Worm (Caenorhabditis elegans) whole organism, midembryonic: ENCODE results near the gene ZC262.13.

Source experiments
- T22C8.4 ChIP-seq: fragments of 200-800 bp; sonication (Bioruptor generic); IDR thresholded peaks from 2 replicates; pipeline ENCODE4 v1.3.6; 2022; ENCODE audit warnings: missing genetic modification characterization, missing compliant biosample characterization
- cog-1 ChIP-seq: sonication (generic microtip); optimal IDR thresholded peaks from 2 replicates; lab custom pipeline; 2016; ENCODE audit warnings: missing genetic modification characterization, missing compliant biosample characterization
- flt-1 ChIP-seq: fragments of 200-800 bp; sonication (Bioruptor generic); IDR thresholded peaks from 2 replicates; pipeline ENCODE4 v1.3.6; 2022; ENCODE audit warnings: missing genetic modification characterization, missing compliant biosample characterization
- klf-2 ChIP-seq: fragments of 200-800 bp; sonication (Bioruptor generic); conservative IDR thresholded peaks from 2 replicates; pipeline ENCODE4 v1.3.6; 2022; ENCODE audit warnings: missing genetic modification reagents, missing genetic modification characterization, missing compliant biosample characterization
- med-1 ChIP-seq: sonication (generic microtip); optimal IDR thresholded peaks from 2 replicates; lab custom pipeline; 2017; ENCODE audit warnings: missing genetic modification characterization, mild to moderate bottlenecking, missing compliant biosample characterization, antibody characterized with exemption, missing genetic modification reagents; ENCODE audit not compliant: insufficient read depth
- ref-1 ChIP-seq: fragments of 200-800 bp; sonication (Bioruptor generic); conservative IDR thresholded peaks from 2 replicates; pipeline ENCODE4 v1.3.6; 2022; ENCODE audit warnings: missing genetic modification reagents, missing genetic modification characterization, missing compliant biosample characterization
- tab-1 ChIP-seq: fragments of 200-800 bp; sonication (Bioruptor generic); IDR thresholded peaks from 2 replicates; pipeline ENCODE4 v1.3.6; 2022; ENCODE audit warnings: missing genetic modification characterization, missing compliant biosample characterization
- ztf-23 ChIP-seq: fragments of 200-800 bp; sonication (Bioruptor generic); IDR thresholded peaks from 2 replicates; pipeline ENCODE4 v1.3.6; 2022; ENCODE audit warnings: missing genetic modification reagents, missing genetic modification characterization, missing compliant biosample characterization
- ztf-29 ChIP-seq: fragments of 200-800 bp; sonication (Bioruptor generic); IDR thresholded peaks from 2 replicates; pipeline ENCODE4 v1.3.6; 2022; ENCODE audit warnings: missing genetic modification reagents, missing genetic modification characterization, missing compliant biosample characterization

ZC262.13 gene

DNA sequence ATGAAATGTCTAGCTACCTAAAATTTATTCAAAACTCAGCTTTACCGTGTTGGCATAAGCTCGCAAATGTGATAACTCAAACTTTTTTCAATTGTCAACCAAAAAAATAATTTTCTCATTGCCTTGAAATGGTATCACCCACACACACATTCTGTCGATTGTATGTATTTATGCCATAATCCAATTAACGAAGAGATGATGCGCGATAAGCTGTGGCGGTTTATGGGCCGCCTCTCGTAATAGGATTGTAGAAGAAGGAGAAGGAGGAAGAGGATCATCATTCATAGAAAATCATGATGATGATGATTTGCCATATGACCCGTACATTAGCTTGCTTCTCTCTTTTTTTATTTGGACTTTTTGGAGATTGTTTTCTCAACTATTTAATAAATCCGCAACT is 36.8 kb upstream of the ZC262.13 start:
- TF ChIP-seq ztf-23 (GFP tag; lab: Robert Waterston, UW) (no peak), ref-1 (GFP tag; lab: Robert Waterston, UW) (no peak), med-1 (GFP tag; lab: Kevin White, UChicago) (no peak), T22C8.4 (no peak), klf-2 (no peak), tab-1 (GFP tag; lab: Robert Waterston, UW) (no peak), flt-1 (GFP tag; lab: Robert Waterston, UW) (no peak)

DNA sequence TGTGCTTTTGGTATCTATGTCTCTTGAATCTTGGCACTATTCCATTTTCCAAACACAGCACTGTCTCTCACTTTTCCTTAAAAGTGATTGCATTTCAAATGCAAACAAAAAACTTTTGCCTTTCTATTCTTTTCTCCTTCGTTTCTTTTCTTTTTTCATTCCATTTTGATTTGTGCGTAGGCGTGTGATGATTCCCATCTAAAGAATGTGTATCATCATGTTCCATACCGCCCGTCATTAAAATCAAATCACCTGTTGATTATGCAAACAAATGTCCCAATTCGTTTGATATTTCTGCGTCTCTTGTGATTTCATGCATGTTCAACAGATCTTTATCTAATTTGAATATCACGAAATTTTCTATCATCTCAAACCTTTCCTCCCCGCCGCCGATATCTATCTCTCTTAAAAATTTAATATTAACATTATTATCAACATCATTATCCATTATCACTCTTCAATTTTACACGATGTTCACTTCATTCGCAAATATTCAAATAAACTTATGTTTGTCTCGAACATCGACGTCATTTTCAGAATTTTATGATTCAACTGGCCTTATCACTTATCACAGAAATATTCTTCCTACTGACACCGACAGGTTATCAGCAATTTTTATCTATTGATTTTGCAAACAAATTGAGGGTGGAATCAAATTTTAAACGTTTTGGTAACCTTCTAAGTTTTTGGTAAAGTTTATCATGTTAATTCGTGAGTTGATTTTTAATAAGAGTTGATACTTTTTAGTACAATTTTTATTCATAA is 34.6 kb upstream of the ZC262.13 start:
- TF ChIP-seq ztf-23 (GFP tag; lab: Robert Waterston, UW) (no peak), flt-1 (GFP tag; lab: Robert Waterston, UW) (no peak), cog-1 (tag; lab: Kevin White, UChicago) (no peak), ztf-29 (no peak), ref-1 (GFP tag; lab: Robert Waterston, UW) (no peak), tab-1 (GFP tag; lab: Robert Waterston, UW) (no peak), klf-2 (no peak), med-1 (GFP tag; lab: Kevin White, UChicago) (no peak), T22C8.4 (no peak)

ce11 chrIII:8293260-8293659 is 32.8 kb upstream of the ZC262.13 start:
- TF ChIP-seq med-1 (GFP tag; lab: Kevin White, UChicago) (no peak), ztf-29 (no peak)

- TF ChIP-seq tab-1 (GFP tag; lab: Robert Waterston, UW) (no peak), ref-1 (GFP tag; lab: Robert Waterston, UW) (no peak), T22C8.4 (no peak), flt-1 (GFP tag; lab: Robert Waterston, UW) (no peak), ztf-29 (no peak), ztf-23 (GFP tag; lab: Robert Waterston, UW) (no peak), med-1 (GFP tag; lab: Kevin White, UChicago) (no peak), cog-1 (tag; lab: Kevin White, UChicago) (no peak), klf-2 (no peak)
Measured at ce11 chrIII:8298216-8298920, 27.6 kb upstream of the ZC262.13 start.

DNA sequence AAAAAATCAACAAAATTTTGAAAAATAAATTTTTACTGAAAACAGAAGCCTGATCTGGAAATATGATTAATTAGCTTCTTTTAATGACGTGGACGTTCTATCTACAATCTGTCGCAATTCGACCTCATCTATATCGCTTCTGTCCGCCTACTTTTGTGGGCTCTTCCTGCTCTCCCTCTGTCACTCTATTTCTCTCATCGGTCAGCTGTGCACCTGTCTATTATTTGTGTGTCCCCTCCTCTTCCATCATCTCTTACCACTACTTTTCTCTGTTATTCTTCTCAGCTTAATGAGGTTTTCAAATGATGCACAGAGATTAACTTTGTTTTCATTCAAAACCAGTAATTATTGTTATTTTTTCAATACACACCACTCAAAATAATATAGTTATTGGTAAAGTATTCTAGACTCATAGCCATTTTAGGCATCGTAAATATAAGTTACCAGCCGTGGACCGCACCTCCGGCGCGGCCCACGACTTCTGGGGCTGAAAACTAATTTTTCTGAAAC is 26.9 kb upstream of the ZC262.13 start:
- no peak for TF ChIP-seq ztf-23 (GFP tag; lab: Robert Waterston, UW)
- 0 out of 2 replicates have a peak, but pooled peaks have one; percentile 66 for TF ChIP-seq tab-1 (GFP tag; lab: Robert Waterston, UW)

DNA sequence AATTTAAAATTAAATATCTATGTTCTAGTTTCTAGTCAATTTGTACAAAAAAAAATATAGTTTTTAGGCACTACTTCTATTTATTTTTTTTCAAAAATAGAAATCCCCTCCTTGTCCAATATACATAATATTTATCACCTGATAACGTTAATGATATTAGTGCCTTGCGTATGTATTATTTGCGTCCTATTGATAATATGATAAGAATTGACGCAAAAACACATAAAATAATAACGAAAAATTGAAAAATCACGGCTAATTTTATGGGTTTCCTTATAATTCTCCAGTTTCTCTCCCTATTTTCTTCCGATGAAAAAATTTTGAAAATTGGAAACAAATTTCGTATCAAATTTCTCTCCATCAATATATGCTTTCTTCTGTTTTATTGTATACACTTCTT is 26.3 kb upstream of the ZC262.13 start:
- no peak for TF ChIP-seq tab-1 (GFP tag; lab: Robert Waterston, UW)
- no peak for TF ChIP-seq cog-1 (tag; lab: Kevin White, UChicago)
- no peak for TF ChIP-seq flt-1 (GFP tag; lab: Robert Waterston, UW)
- TF ChIP-seq med-1 (GFP tag; lab: Kevin White, UChicago): no peak
- no peak for TF ChIP-seq T22C8.4
- TF ChIP-seq ztf-29: no peak
- no peak for TF ChIP-seq ref-1 (GFP tag; lab: Robert Waterston, UW)
- TF ChIP-seq ztf-23 (GFP tag; lab: Robert Waterston, UW): no peak
- TF ChIP-seq klf-2: no peak

- TF ChIP-seq tab-1 (GFP tag; lab: Robert Waterston, UW): no peak
- 0 out of 2 replicates have a peak, but pooled peaks have one; percentile 15 for TF ChIP-seq flt-1 (GFP tag; lab: Robert Waterston, UW)
Measured at ce11 chrIII:8300860-8301396, 25.1 kb upstream of the ZC262.13 start.

ce11 chrIII:8303440-8303839 is 22.6 kb upstream of the ZC262.13 start:
- no peak for TF ChIP-seq med-1 (GFP tag; lab: Kevin White, UChicago)
- no peak for TF ChIP-seq tab-1 (GFP tag; lab: Robert Waterston, UW)
- no peak for TF ChIP-seq klf-2
- TF ChIP-seq ztf-29: no peak
- TF ChIP-seq flt-1 (GFP tag; lab: Robert Waterston, UW): no peak

DNA sequence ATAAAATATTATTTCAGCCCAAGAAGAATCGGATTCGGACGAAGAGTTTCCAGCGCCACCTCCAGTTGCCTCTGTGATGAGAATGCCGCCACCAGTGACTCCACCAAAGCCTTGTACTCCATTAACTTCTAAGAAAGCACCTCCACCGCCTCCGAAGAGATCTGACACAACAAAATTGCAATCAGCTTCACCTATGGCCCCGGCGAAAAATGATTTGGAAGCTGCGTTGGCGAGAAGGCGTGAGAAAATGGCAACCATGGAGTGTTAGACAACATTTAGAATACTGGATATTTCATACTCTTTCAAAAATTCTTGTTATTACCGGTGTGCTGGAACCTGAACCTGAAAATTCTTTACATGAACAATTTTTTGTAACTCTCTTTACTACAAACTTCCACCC is 20.7 kb upstream of the ZC262.13 start:
- TF ChIP-seq flt-1 (GFP tag; lab: Robert Waterston, UW) (no peak), ztf-29 (no peak)

DNA sequence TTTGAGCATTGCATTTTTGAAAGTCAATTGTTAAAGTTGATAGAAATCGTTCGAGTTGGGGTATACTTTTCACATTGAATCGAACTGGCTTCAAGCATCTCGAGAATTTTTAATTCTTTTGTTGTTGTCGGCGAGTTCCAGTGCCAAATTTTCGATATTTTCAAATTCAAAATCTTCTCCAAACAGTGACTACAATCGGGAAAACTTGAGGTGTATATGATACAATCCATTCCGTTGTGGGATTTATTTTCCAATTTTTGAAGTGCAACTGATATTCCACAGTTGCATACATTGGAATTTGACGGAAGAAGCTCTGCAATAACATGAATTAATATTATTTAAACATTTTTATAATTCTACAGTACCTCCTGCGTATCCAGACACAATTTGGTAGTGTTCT is 20.2 kb upstream of the ZC262.13 start:
- TF ChIP-seq ztf-23 (GFP tag; lab: Robert Waterston, UW): no peak
- TF ChIP-seq tab-1 (GFP tag; lab: Robert Waterston, UW): no peak
- TF ChIP-seq ztf-29: no peak
- no peak for TF ChIP-seq klf-2
- TF ChIP-seq ref-1 (GFP tag; lab: Robert Waterston, UW): no peak
- no peak for TF ChIP-seq med-1 (GFP tag; lab: Kevin White, UChicago)
- TF ChIP-seq cog-1 (tag; lab: Kevin White, UChicago): no peak
- TF ChIP-seq flt-1 (GFP tag; lab: Robert Waterston, UW): no peak
- no peak for TF ChIP-seq T22C8.4
